Fruit fly (Drosophila melanogaster) whole organism, embryonic: ENCODE data around the gene Gk1.

Experiments used
- Atf-2 ChIP-seq: fragments of 200-800 bp; sonication (Bioruptor generic); optimal IDR thresholded peaks from 2 replicates; lab custom pipeline; 2016; ENCODE audit warnings: missing biosample characterization, missing genetic modification characterization
- C15 ChIP-seq: fragments of 200-800 bp; sonication (Bioruptor generic); IDR thresholded peaks from 3 replicates; pipeline ENCODE4 v1.3.6; 2022; ENCODE audit warnings: missing biosample characterization, missing genetic modification characterization
- CG12391 ChIP-seq: fragments of 200-800 bp; sonication (Bioruptor generic); optimal IDR thresholded peaks from 3 replicates; lab custom pipeline; 2018; ENCODE audit warnings: missing biosample characterization, mild to moderate bottlenecking, missing genetic modification characterization, moderate library complexity
- CG12769 ChIP-seq: fragments of 200-800 bp; sonication (Bioruptor generic); optimal IDR thresholded peaks from 2 replicates; lab custom pipeline; 2019; ENCODE audit warnings: missing biosample characterization, mild to moderate bottlenecking, missing genetic modification characterization, moderate library complexity
- CG13123 ChIP-seq: fragments of 200-800 bp; sonication (Bioruptor generic); optimal IDR thresholded peaks from 2 replicates; lab custom pipeline; 2016; ENCODE audit warnings: missing biosample characterization, missing genetic modification characterization
- CG13424 ChIP-seq: fragments of 200-800 bp; sonication (Bioruptor generic); optimal IDR thresholded peaks from 2 replicates; lab custom pipeline; 2019; ENCODE audit warnings: missing biosample characterization, mild to moderate bottlenecking, missing genetic modification characterization, moderate library complexity
- CG13894 ChIP-seq: fragments of 200-800 bp; sonication (Bioruptor generic); optimal IDR thresholded peaks from 3 replicates; lab custom pipeline; 2018; ENCODE audit warnings: missing biosample characterization, mild to moderate bottlenecking, missing genetic modification characterization, moderate library complexity
- CG14014 ChIP-seq: fragments of 200-800 bp; sonication (Bioruptor generic); IDR thresholded peaks from 2 replicates; pipeline ENCODE4 v1.3.6; 2022; ENCODE audit warnings: missing biosample characterization, missing genetic modification characterization
- CG14860 ChIP-seq: fragments of 200-800 bp; sonication (Bioruptor generic); IDR thresholded peaks from 3 replicates; pipeline ENCODE4 v1.3.6; 2022; ENCODE audit warnings: missing biosample characterization, missing genetic modification characterization; ENCODE audit not compliant: partially characterized antibody
- CG15696 ChIP-seq: fragments of 200-800 bp; sonication (Bioruptor generic); optimal IDR thresholded peaks from 2 replicates; lab custom pipeline; 2019; ENCODE audit warnings: missing biosample characterization, mild to moderate bottlenecking, missing genetic modification characterization, moderate library complexity
- CG2129 ChIP-seq: fragments of 200-800 bp; sonication (Bioruptor generic); IDR thresholded peaks from 2 replicates; pipeline ENCODE4 v1.3.6; 2022; ENCODE audit warnings: missing biosample characterization, missing genetic modification characterization; ENCODE audit not compliant: partially characterized antibody
- CG31388 ChIP-seq: fragments of 200-800 bp; sonication (Bioruptor generic); optimal IDR thresholded peaks from 2 replicates; lab custom pipeline; 2016; ENCODE audit warnings: missing biosample characterization, missing genetic modification characterization
- CG3281 ChIP-seq: fragments of 200-800 bp; sonication (Bioruptor generic); optimal IDR thresholded peaks from 3 replicates; lab custom pipeline; 2017; ENCODE audit warnings: missing biosample characterization, mild to moderate bottlenecking, missing genetic modification characterization
- CG4282 ChIP-seq: fragments of 200-800 bp; sonication (Bioruptor generic); optimal IDR thresholded peaks from 2 replicates; lab custom pipeline; 2016; ENCODE audit warnings: missing biosample characterization, missing genetic modification characterization
- CG4404 ChIP-seq: fragments of 200-800 bp; sonication (Bioruptor generic); IDR thresholded peaks from 2 replicates; pipeline ENCODE4 v1.3.6; 2022; ENCODE audit warnings: missing biosample characterization, missing genetic modification characterization
- CG4707 ChIP-seq: fragments of 200-800 bp; sonication (Bioruptor generic); optimal IDR thresholded peaks from 2 replicates; lab custom pipeline; 2018; ENCODE audit warnings: missing biosample characterization, mild to moderate bottlenecking, missing genetic modification characterization, moderate library complexity
- CG8089 ChIP-seq: fragments of 200-800 bp; sonication (Bioruptor generic); optimal IDR thresholded peaks from 3 replicates; lab custom pipeline; 2016; ENCODE audit warnings: missing biosample characterization, missing genetic modification characterization
- Camta ChIP-seq: fragments of 200-800 bp; sonication (Bioruptor generic); optimal IDR thresholded peaks from 2 replicates; lab custom pipeline; 2016; ENCODE audit warnings: missing biosample characterization, missing genetic modification characterization
- D ChIP-seq, 2 experiments: fragments of 200-800 bp in 1 of 2; fragments of >200 bp in 1 of 2; sonication (Bioruptor generic) in 1 of 2; optimal IDR thresholded peaks; 2 replicates in 1 of 2; 3 replicates in 1 of 2; lab custom pipeline; 2017; ENCODE audit warnings: mild to moderate bottlenecking in 1 of 2, missing biosample characterization in 1 of 2, missing genetic modification characterization in 1 of 2, missing genetic modification reagents in 1 of 2
- Dip2 ChIP-seq: fragments of 200-800 bp; sonication (Bioruptor generic); IDR thresholded peaks from 2 replicates; pipeline ENCODE4 v1.3.6; 2022; ENCODE audit warnings: missing biosample characterization, missing genetic modification characterization
- Eip74EF ChIP-seq, 2 experiments: fragments of 200-800 bp in 1 of 2; fragments of >200 bp in 1 of 2; sonication (Bioruptor generic) in 1 of 2; optimal IDR thresholded peaks; 2 replicates each; lab custom pipeline; 2017 to 2019; ENCODE audit warnings: missing biosample characterization in 2 of 2, missing genetic modification characterization in 2 of 2, mild to moderate bottlenecking in 1 of 2, moderate library complexity in 1 of 2
- Ets97D ChIP-seq: fragments of 200-800 bp; sonication (Bioruptor generic); optimal IDR thresholded peaks from 3 replicates; lab custom pipeline; 2016; ENCODE audit warnings: missing biosample characterization, missing genetic modification characterization
- Fer1 ChIP-seq: fragments of 200-800 bp; sonication (Bioruptor generic); optimal IDR thresholded peaks from 2 replicates; lab custom pipeline; 2017; ENCODE audit warnings: missing biosample characterization, mild to moderate bottlenecking, missing genetic modification characterization
- Gug ChIP-seq: fragments of 200-800 bp; sonication (Bioruptor generic); IDR thresholded peaks from 4 replicates; pipeline ENCODE4 v1.3.6; 2022; ENCODE audit warnings: missing biosample characterization, missing genetic modification characterization
- Hr78 ChIP-seq, 2 experiments: fragments of 200-800 bp in 1 of 2; fragments of >200 bp in 1 of 2; sonication (Bioruptor generic) in 1 of 2; optimal IDR thresholded peaks; 2 replicates each; lab custom pipeline; 2017 to 2019; ENCODE audit warnings: missing biosample characterization in 2 of 2, missing genetic modification characterization in 2 of 2, mild to moderate bottlenecking in 1 of 2, moderate library complexity in 1 of 2
- Lhr ChIP-seq: fragments of 200-800 bp; sonication (Bioruptor generic); optimal IDR thresholded peaks from 3 replicates; lab custom pipeline; 2017; ENCODE audit warnings: mild to moderate bottlenecking, missing biosample characterization, missing genetic modification reagents, missing genetic modification characterization
- Mes4 ChIP-seq: fragments of 200-800 bp; sonication (Bioruptor generic); optimal IDR thresholded peaks from 2 replicates; lab custom pipeline; 2016; ENCODE audit warnings: missing biosample characterization, missing genetic modification characterization
- Myb ChIP-seq: fragments of 200-800 bp; sonication (Bioruptor generic); optimal IDR thresholded peaks from 2 replicates; lab custom pipeline; 2016; ENCODE audit warnings: missing biosample characterization, missing genetic modification characterization
- Oli ChIP-seq: fragments of 200-800 bp; sonication (Bioruptor generic); optimal IDR thresholded peaks from 2 replicates; lab custom pipeline; 2018; ENCODE audit warnings: missing biosample characterization, mild to moderate bottlenecking, missing genetic modification characterization, moderate library complexity
- PHDP ChIP-seq: fragments of 200-800 bp; sonication (Bioruptor generic); optimal IDR thresholded peaks from 3 replicates; lab custom pipeline; 2018; ENCODE audit warnings: missing biosample characterization, mild to moderate bottlenecking, missing genetic modification characterization, moderate library complexity
- Sox102F ChIP-seq: fragments of 200-800 bp; sonication (Bioruptor generic); optimal IDR thresholded peaks from 2 replicates; lab custom pipeline; 2018; ENCODE audit warnings: missing biosample characterization, mild to moderate bottlenecking, missing genetic modification characterization, moderate library complexity
- ato ChIP-seq: fragments of 200-800 bp; sonication (Bioruptor generic); IDR thresholded peaks from 2 replicates; pipeline ENCODE4 v1.3.6; 2022; ENCODE audit warnings: missing biosample characterization, missing genetic modification characterization; ENCODE audit not compliant: partially characterized antibody
- bcd ChIP-seq: fragments of 200-800 bp; sonication (Bioruptor generic); optimal IDR thresholded peaks from 2 replicates; lab custom pipeline; 2017; ENCODE audit warnings: missing biosample characterization, mild to moderate bottlenecking, missing genetic modification characterization
- bigmax ChIP-seq: fragments of 200-800 bp; sonication (Bioruptor generic); optimal IDR thresholded peaks from 2 replicates; lab custom pipeline; 2018; ENCODE audit warnings: missing biosample characterization, mild to moderate bottlenecking, missing genetic modification characterization
- croc ChIP-seq: fragments of 200-800 bp; sonication (Bioruptor generic); conservative IDR thresholded peaks from 3 replicates; pipeline ENCODE4 v1.3.6; 2022; ENCODE audit warnings: missing biosample characterization, missing genetic modification characterization
- crol ChIP-seq: fragments of 200-800 bp; sonication (Bioruptor generic); IDR thresholded peaks from 2 replicates; pipeline ENCODE4 v1.3.6; 2022; ENCODE audit warnings: missing biosample characterization, missing genetic modification characterization
- disco-r ChIP-seq: fragments of 200-800 bp; sonication (Bioruptor generic); optimal IDR thresholded peaks from 2 replicates; lab custom pipeline; 2016; ENCODE audit warnings: missing biosample characterization, missing genetic modification characterization
- dmrt99B ChIP-seq: fragments of 200-800 bp; sonication (Bioruptor generic); optimal IDR thresholded peaks from 2 replicates; lab custom pipeline; 2018; ENCODE audit warnings: missing biosample characterization, mild to moderate bottlenecking, missing genetic modification characterization, moderate library complexity
- dysf ChIP-seq: fragments of 200-800 bp; sonication (Bioruptor generic); IDR thresholded peaks from 3 replicates; pipeline ENCODE4 v1.3.6; 2022; ENCODE audit warnings: missing biosample characterization, missing genetic modification characterization
- en ChIP-seq: fragments of 200-800 bp; sonication (Bioruptor generic); optimal IDR thresholded peaks from 2 replicates; lab custom pipeline; 2016; ENCODE audit warnings: missing biosample characterization, missing genetic modification characterization
- fd3F ChIP-seq: fragments of 200-800 bp; sonication (Bioruptor generic); optimal IDR thresholded peaks from 2 replicates; lab custom pipeline; 2018; ENCODE audit warnings: missing biosample characterization, mild to moderate bottlenecking, missing genetic modification characterization, moderate library complexity
- onecut ChIP-seq: fragments of 200-800 bp; sonication (Bioruptor generic); IDR thresholded peaks from 2 replicates; pipeline ENCODE4 v1.3.6; 2022; ENCODE audit warnings: missing biosample characterization, missing genetic modification characterization
- psq ChIP-seq: fragments of 200-800 bp; sonication (Bioruptor generic); optimal IDR thresholded peaks from 2 replicates; lab custom pipeline; 2017; ENCODE audit warnings: missing biosample characterization, missing genetic modification characterization
- ranshi ChIP-seq: fragments of 200-800 bp; sonication (Bioruptor generic); IDR thresholded peaks from 2 replicates; pipeline ENCODE4 v1.3.6; 2022; ENCODE audit warnings: missing biosample characterization, missing genetic modification characterization
- row ChIP-seq: fragments of 200-800 bp; sonication (Bioruptor generic); IDR thresholded peaks from 3 replicates; pipeline ENCODE4 v1.3.6; 2022; ENCODE audit warnings: missing biosample characterization, missing genetic modification characterization
- sim ChIP-seq: fragments of 200-800 bp; sonication (Bioruptor generic); IDR thresholded peaks from 2 replicates; pipeline ENCODE4 v1.3.6; 2022; ENCODE audit warnings: missing biosample characterization, missing genetic modification characterization
- sug ChIP-seq: fragments of 200-800 bp; optimal IDR thresholded peaks from 2 replicates; lab custom pipeline; 2019; ENCODE audit warnings: missing biosample characterization, mild to moderate bottlenecking, missing genetic modification characterization, moderate library complexity
- trh ChIP-seq: fragments of 200-800 bp; sonication (Bioruptor generic); optimal IDR thresholded peaks from 2 replicates; lab custom pipeline; 2016; ENCODE audit warnings: missing biosample characterization, missing genetic modification characterization
- zfh2 ChIP-seq: fragments of 200-800 bp; sonication (Bioruptor generic); optimal IDR thresholded peaks from 2 replicates; lab custom pipeline; 2016; ENCODE audit warnings: missing biosample characterization, missing genetic modification characterization

The Gk1 gene

DNA sequence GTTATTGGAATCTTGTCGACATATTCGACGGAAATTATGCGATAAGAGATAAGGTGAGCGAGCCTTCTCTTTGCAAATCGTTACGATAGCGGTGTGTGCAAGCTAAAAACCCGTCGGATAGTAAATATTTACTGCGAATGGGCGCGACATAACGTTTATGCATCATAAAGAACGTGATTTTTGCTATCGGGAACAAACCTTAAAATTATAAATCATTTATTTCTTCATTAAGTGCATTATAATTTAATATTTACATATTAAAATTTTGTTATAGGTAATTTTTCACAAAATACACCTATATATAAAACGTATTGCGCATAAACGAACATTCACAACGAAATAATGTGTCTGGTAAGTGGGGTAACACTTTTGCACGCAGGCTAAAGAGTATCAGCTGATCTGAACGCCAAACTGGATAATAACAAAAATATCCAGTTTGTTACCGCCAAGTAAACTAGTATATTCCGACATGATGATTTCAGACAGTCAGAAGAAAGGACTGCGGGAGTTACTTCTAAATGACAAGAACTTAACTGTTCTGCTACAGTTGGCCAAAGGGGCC lies at the start of gene Gk1, which contains the start of gene CG13876 (continued):
- TF ChIP-seq Sox102F (GFP tag; lab: Kevin White, UChicago) (peak; percentile 97), CG12769 (tag; lab: Kevin White, UChicago) (peak; percentile 95), CG4404 (peak; percentile 65), zfh2 (peak; percentile 63), Mes4 (GFP tag; lab: Kevin White, UChicago) (no peak), ato (no peak), sim (GFP tag; lab: Robert Waterston, UW) (peak; percentile 91), Lhr (GFP tag; lab: Kevin White, UChicago) (no peak), disco-r (GFP tag; lab: Kevin White, UChicago) (no peak), CG14014 (peak; percentile 96), CG2129 (no peak), ranshi (GFP tag; lab: Robert Waterston, UW) (peak; percentile 94), Ets97D (GFP tag; lab: Kevin White, UChicago) (peak; percentile 25), CG13424 (tag; lab: Kevin White, UChicago) (peak; percentile 98), row (GFP tag; lab: Robert Waterston, UW) (peak; percentile 96), crol (peak; percentile 63), Atf-2 (GFP tag; lab: Kevin White, UChicago) (peak; percentile 27), CG31388 (GFP tag; lab: Kevin White, UChicago) (peak; percentile 59), fd3F (GFP tag; lab: Kevin White, UChicago) (peak; percentile 93), CG4707 (GFP tag; lab: Kevin White, UChicago) (peak; percentile 76), Gug (GFP tag; lab: Robert Waterston, UW) (peak; percentile 57; the same call in 2 of the 4 replicates), Dip2 (no peak), croc (GFP tag; lab: Robert Waterston, UW) (peak; percentile 80), Fer1 (GFP tag; lab: Kevin White, UChicago) (peak; percentile 98), en (no peak), CG14860 (no peak), Eip74EF (GFP tag; optimal IDR thresholded peaks at IDR 0.05; lab: Kevin White, UChicago) (peak in 1 of 2 experiments; percentile 93), onecut (GFP tag; lab: Robert Waterston, UW) (peak; percentile 90), psq (GFP tag; lab: Kevin White, UChicago) (peak; percentile 78), Camta (GFP tag; lab: Kevin White, UChicago) (peak; percentile 44), sug (peak; percentile 96), trh (GFP tag; lab: Kevin White, UChicago) (peak; percentile 77), D (optimal IDR thresholded peaks at IDR 0.05; lab: Kevin White, UChicago) (no peak), D (GFP tag; optimal IDR thresholded peaks at IDR 0.05; lab: Kevin White, UChicago) (peak; percentile 84), CG3281 (GFP tag; lab: Kevin White, UChicago) (peak; percentile 96), C15 (GFP tag; lab: Robert Waterston, UW) (peak; percentile 79; the same call in 1 of the 3 replicates), CG8089 (GFP tag; lab: Kevin White, UChicago) (peak; percentile 3), bcd (GFP tag; lab: Kevin White, UChicago) (peak; percentile 94), Myb (peak; percentile 34), dysf (GFP tag; lab: Robert Waterston, UW) (peak; percentile 95), CG15696 (tag; lab: Kevin White, UChicago) (peak; percentile 95), PHDP (tag; lab: Kevin White, UChicago) (peak; percentile 99), dmrt99B (tag; lab: Kevin White, UChicago) (peak; percentile 96), Hr78 (GFP tag; optimal IDR thresholded peaks at IDR 0.05; lab: Kevin White, UChicago) (no peak), CG13894 (tag; lab: Kevin White, UChicago) (peak; percentile 98), CG13123 (peak; percentile 86), Oli (peak; percentile 93), CG4282 (GFP tag; lab: Kevin White, UChicago) (no peak), CG12391 (peak; percentile 98), bigmax (GFP tag; lab: Kevin White, UChicago) (peak; percentile 71)
